Worm (Caenorhabditis elegans): Measurements from ENCODE around the gene rft-2.

The rft-2 gene

ce11 chrV:4418116-4418515 lies 32.2 kb downstream of the rft-2 start, which contains the start of gene Y47D7A.6:
Y47D7A.6 (minus strand) TSS chrV:4418216.
- no peak for TF ChIP-seq ztf-7 (tag; optimal IDR thresholded peaks at IDR 0.05)
- no peak for TF ChIP-seq ceh-62 (tag; optimal IDR thresholded peaks at IDR 0.05)
- no peak for TF ChIP-seq ceh-44 (GFP tag; IDR thresholded peaks at IDR 0.05)
- TF ChIP-seq ama-1 (optimal IDR thresholded peaks at IDR 0.05), result no peak
- no peak for TF ChIP-seq ces-1 (GFP tag; optimal IDR thresholded peaks at IDR 0.05)
- no peak for TF ChIP-seq zag-1 (tag; optimal IDR thresholded peaks at IDR 0.05)
- TF ChIP-seq unc-130 (GFP tag; optimal IDR thresholded peaks at IDR 0.05), result no peak
- TF ChIP-seq fos-1 (tag; optimal IDR thresholded peaks at IDR 0.05), result no peak
- no peak for TF ChIP-seq lin-15B (tag; optimal IDR thresholded peaks at IDR 0.05)
- TF ChIP-seq set-16 (GFP tag; IDR thresholded peaks at IDR 0.05), result no peak
- no peak for TF ChIP-seq tra-1 (GFP tag; IDR thresholded peaks at IDR 0.05)
- TF ChIP-seq egl-27 (tag; optimal IDR thresholded peaks at IDR 0.05), result no peak

ce11 chrV:4416710-4417109 lies 33.7 kb downstream of the rft-2 start, which contains the start of gene Y47D7A.18:
Y47D7A.18 (minus strand) TSS chrV:4416810.
- TF ChIP-seq zip-11 (GFP tag; IDR thresholded peaks at IDR 0.05) (no peak), unc-62 (GFP tag; optimal IDR thresholded peaks at IDR 0.05 in 1 of 2) (peak in 1 of 2 experiments; percentile 31), unc-62 (tag; optimal IDR thresholded peaks at IDR 0.05) (no peak), daf-12 (tag; optimal IDR thresholded peaks at IDR 0.05) (no peak), nhr-28 (tag; optimal IDR thresholded peaks at IDR 0.05) (no peak)

DNA sequence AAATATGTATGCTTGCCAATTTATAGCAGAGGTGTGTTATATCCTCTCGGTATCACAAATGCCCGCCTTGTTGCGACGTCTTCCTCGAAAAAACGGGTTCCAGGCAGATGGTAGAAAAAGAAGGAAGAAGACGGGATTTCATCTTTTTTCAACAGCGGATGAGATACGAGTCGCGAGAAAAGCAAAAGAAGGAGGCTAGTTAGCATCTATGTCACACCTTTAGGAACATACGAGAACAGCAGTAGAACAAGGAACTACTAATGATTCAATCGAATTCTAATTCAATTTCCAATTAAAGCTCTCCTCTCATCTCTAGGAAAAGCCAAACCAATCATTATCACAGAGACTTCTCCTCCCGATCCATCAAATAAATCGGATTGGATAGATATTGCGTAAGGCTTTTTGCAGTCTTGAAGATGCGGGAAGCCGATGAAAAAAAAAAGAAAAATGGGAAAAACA lies 35.7 kb downstream of the rft-2 start, which contains the start of gene grl-5:
grl-5 (minus strand) TSS at position 51 of the 459 bp plus-strand sequence.
- TF ChIP-seq madf-5 (GFP tag; IDR thresholded peaks at IDR 0.05) (no peak), lin-29 (GFP tag; IDR thresholded peaks at IDR 0.05) (no peak), hlh-11 (tag; optimal IDR thresholded peaks at IDR 0.05) (peak; percentile 41), aha-1 (tag) (peak; percentile 94), unc-62 (GFP tag; optimal IDR thresholded peaks at IDR 0.05 in 1 of 2) (peak in 1 of 2 experiments; percentile 84), unc-62 (tag; optimal IDR thresholded peaks at IDR 0.05) (no peak), dpl-1 (GFP tag; optimal IDR thresholded peaks at IDR 0.05) (no peak), T26A8.4 (GFP tag; IDR thresholded peaks at IDR 0.05) (no peak)

ce11 chrV:4411714-4412113 lies 38.6 kb downstream of the rft-2 start, which contains the start of gene Y47D7A.17:
Y47D7A.17 (minus strand) TSS chrV:4411814.
- TF ChIP-seq nhr-111 (GFP tag; optimal IDR thresholded peaks at IDR 0.05) (no peak), mep-1 (tag; optimal IDR thresholded peaks at IDR 0.05) (no peak), nhr-25 (tag; optimal IDR thresholded peaks at IDR 0.05; ENCODE audit: borderline replicate concordance, insufficient read depth) (no peak), mes-2 (tag; optimal IDR thresholded peaks at IDR 0.05; ENCODE audit: poor library complexity, severe bottlenecking) (no peak), daf-12 (tag; optimal IDR thresholded peaks at IDR 0.05) (no peak), nhr-237 (tag; optimal IDR thresholded peaks at IDR 0.05) (no peak), Y5F2A.4 (GFP tag; optimal IDR thresholded peaks at IDR 0.05) (no peak)

DNA sequence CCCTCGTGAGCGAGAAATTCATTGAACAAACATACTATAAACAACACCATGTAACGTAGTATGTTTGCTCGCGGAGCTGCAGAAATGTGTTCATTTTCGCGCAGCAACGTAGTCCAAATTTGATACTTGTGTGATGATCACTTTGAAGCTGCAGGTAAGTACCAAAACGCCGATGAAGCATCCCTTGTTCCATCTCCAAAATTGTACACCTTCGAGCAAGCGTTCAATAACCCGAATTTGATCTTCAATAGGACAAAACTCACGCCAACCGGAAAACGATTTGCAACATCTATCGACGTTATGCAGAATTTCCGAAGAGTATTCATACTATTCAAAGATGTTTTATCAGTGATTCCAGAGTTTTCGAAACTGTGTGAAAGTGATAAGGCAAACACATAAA lies 39.7 kb downstream of the rft-2 start, which contains the start of gene Y47D7A.3:
Y47D7A.3 (plus strand) TSS at position 301 of the 400 bp plus-strand sequence.
- TF ChIP-seq madf-5 (GFP tag; IDR thresholded peaks at IDR 0.05) (no peak), zip-2 (tag; optimal IDR thresholded peaks at IDR 0.05) (no peak), nhr-76 (tag; optimal IDR thresholded peaks at IDR 0.05) (no peak), pqm-1 (tag; optimal IDR thresholded peaks at IDR 0.05) (no peak), spr-3 (GFP tag; optimal IDR thresholded peaks at IDR 0.05) (no peak), gei-8 (GFP tag; optimal IDR thresholded peaks at IDR 0.05) (no peak), F44E2.7 (GFP tag; IDR thresholded peaks at IDR 0.05) (no peak), ceh-28 (tag; optimal IDR thresholded peaks at IDR 0.05) (no peak), lir-3 (tag; optimal IDR thresholded peaks at IDR 0.05) (no peak), zag-1 (tag; optimal IDR thresholded peaks at IDR 0.05) (no peak), hmg-1.1 (GFP tag; IDR thresholded peaks at IDR 0.05) (no peak), T26A8.4 (GFP tag; IDR thresholded peaks at IDR 0.05) (no peak), lin-15B (tag; optimal IDR thresholded peaks at IDR 0.05) (no peak), ZK546.5 (tag; optimal IDR thresholded peaks at IDR 0.05) (no peak), ztf-11 (tag; optimal IDR thresholded peaks at IDR 0.05) (no peak), spr-1 (tag; optimal IDR thresholded peaks at IDR 0.05) (no peak), mxl-3 (GFP tag; optimal IDR thresholded peaks at IDR 0.05) (no peak), snpc-4 (tag; optimal IDR thresholded peaks at IDR 0.05) (no peak)

Data from whole organism, L4 larva.